Worm (Caenorhabditis elegans) whole organism, midembryonic: ENCODE measurements around the gene 2L52.1.

Experiments used
- T22C8.4 ChIP-seq: fragments of 200-800 bp; sonication (Bioruptor generic); IDR thresholded peaks from 2 replicates; pipeline ENCODE4 v1.3.6; 2022; ENCODE audit warnings: missing genetic modification characterization, missing compliant biosample characterization
- cog-1 ChIP-seq: sonication (generic microtip); optimal IDR thresholded peaks from 2 replicates; lab custom pipeline; 2016; ENCODE audit warnings: missing genetic modification characterization, missing compliant biosample characterization
- flt-1 ChIP-seq: fragments of 200-800 bp; sonication (Bioruptor generic); IDR thresholded peaks from 2 replicates; pipeline ENCODE4 v1.3.6; 2022; ENCODE audit warnings: missing genetic modification characterization, missing compliant biosample characterization
- med-1 ChIP-seq: sonication (generic microtip); optimal IDR thresholded peaks from 2 replicates; lab custom pipeline; 2017; ENCODE audit warnings: missing genetic modification characterization, mild to moderate bottlenecking, missing compliant biosample characterization, antibody characterized with exemption, missing genetic modification reagents; ENCODE audit not compliant: insufficient read depth
- ref-1 ChIP-seq: fragments of 200-800 bp; sonication (Bioruptor generic); conservative IDR thresholded peaks from 2 replicates; pipeline ENCODE4 v1.3.6; 2022; ENCODE audit warnings: missing genetic modification reagents, missing genetic modification characterization, missing compliant biosample characterization
- tab-1 ChIP-seq: fragments of 200-800 bp; sonication (Bioruptor generic); IDR thresholded peaks from 2 replicates; pipeline ENCODE4 v1.3.6; 2022; ENCODE audit warnings: missing genetic modification characterization, missing compliant biosample characterization
- ztf-23 ChIP-seq: fragments of 200-800 bp; sonication (Bioruptor generic); IDR thresholded peaks from 2 replicates; pipeline ENCODE4 v1.3.6; 2022; ENCODE audit warnings: missing genetic modification reagents, missing genetic modification characterization, missing compliant biosample characterization
- ztf-29 ChIP-seq: fragments of 200-800 bp; sonication (Bioruptor generic); IDR thresholded peaks from 2 replicates; pipeline ENCODE4 v1.3.6; 2022; ENCODE audit warnings: missing genetic modification reagents, missing genetic modification characterization, missing compliant biosample characterization

DNA sequence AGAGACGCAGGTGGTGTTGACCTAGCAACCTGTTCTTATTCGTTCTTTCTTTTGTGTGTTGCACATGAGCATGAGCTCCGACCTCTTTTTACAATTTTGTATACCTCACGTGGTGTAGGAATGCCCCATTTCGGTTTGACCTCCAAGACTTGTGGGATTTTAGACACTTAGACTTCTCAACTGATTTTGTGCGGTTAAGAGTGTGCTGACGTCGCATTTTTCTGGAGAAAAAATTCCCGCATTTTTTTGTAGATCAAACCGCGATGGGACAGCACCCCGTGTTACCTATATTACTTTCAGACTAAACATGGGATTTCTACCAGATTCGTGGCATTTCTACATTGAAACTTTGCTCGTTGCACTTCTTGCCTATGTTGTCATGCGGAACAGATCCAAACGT is 49.7 kb downstream of the 2L52.1 start, which contains the start of gene sptl-1:
- TF ChIP-seq cog-1 (tag; lab: Kevin White, UChicago) (no peak), ztf-29 (GFP tag; lab: Robert Waterston, UW) (no peak), ref-1 (GFP tag; lab: Robert Waterston, UW) (no peak), flt-1 (GFP tag; lab: Robert Waterston, UW) (no peak), tab-1 (GFP tag; lab: Robert Waterston, UW) (no peak), ztf-23 (GFP tag; lab: Robert Waterston, UW) (no peak), T22C8.4 (GFP tag; lab: Robert Waterston, UW) (no peak), med-1 (GFP tag; lab: Kevin White, UChicago) (no peak)
